Fruit fly (Drosophila melanogaster): Measurements from ENCODE around the gene Dus4.

The Dus4 gene

DNA sequence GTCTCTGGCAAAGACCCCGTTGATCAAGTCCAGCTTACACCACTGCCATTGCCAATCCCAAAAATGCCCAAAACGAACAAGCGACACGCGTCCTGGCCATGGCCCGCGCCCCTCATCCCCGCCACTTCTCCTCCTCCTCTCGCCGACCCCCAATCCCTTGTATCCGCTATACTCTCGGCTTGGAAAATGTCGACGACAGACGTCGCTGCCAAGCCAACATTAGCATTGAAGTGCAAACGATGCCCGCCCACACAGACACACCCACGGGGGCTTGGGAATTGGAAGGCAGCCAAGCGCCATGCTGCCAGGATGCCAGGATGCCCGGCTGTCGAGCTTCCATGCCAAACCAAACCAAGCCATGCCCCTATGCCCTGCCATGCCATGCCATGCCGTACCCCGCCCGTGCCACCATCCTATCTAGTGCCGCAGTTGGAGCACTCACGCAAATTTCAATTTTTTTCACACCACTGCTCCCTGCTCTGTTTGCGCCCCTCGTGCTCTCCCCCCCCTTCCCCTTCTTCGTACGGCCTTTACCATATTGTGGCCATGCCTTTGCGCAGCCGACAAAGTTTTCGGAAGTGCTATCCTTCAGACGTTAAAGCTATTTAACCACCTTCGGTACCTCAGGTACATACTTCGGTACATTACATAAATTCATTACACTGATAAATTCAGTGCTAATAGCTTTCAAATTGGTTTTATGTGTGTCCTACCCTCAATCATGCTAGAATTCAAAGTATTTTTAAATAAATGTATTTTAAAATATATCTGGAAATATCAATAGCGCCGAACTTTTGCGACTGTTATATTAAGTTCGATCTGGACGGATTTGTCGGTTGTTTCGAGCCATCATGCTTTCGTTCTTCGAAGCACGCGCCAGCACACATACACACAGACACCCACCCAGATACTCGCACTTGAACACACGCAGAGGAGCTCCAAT is 41.5 kb upstream of the Dus4 start (continued):
- TF ChIP-seq mirr (GFP tag; optimal IDR thresholded peaks at IDR 0.05) (peak; percentile 49), Hsf (GFP tag; optimal IDR thresholded peaks at IDR 0.05) (peak; percentile 71), CG17359 (tag; optimal IDR thresholded peaks at IDR 0.05) (peak; percentile 72), YL-1 (GFP tag; optimal IDR thresholded peaks at IDR 0.05) (peak; percentile 8), CG2875 (GFP tag; optimal IDR thresholded peaks at IDR 0.05) (peak; percentile 68), CG16779 (GFP tag; IDR thresholded peaks at IDR 0.05) (no peak), cwo (GFP tag; optimal IDR thresholded peaks at IDR 0.05) (peak; percentile 82), CG4282 (GFP tag; optimal IDR thresholded peaks at IDR 0.05) (no peak), unpg (GFP tag; optimal IDR thresholded peaks at IDR 0.05) (peak; percentile 78), Hr39 (optimal IDR thresholded peaks at IDR 0.05) (no peak), bigmax (GFP tag; optimal IDR thresholded peaks at IDR 0.05) (no peak), CG12659 (GFP tag; optimal IDR thresholded peaks at IDR 0.05) (peak; percentile 85), Dip2 (GFP tag; IDR thresholded peaks at IDR 0.05) (no peak), tna (GFP tag; IDR thresholded peaks at IDR 0.05; ENCODE audit: partially characterized antibody) (no peak), CG6654 (GFP tag; optimal IDR thresholded peaks at IDR 0.05) (peak; percentile 38), CG6689 (GFP tag; IDR thresholded peaks at IDR 0.05) (peak; percentile 71), row (GFP tag; IDR thresholded peaks at IDR 0.05) (peak; percentile 87), Hmr (GFP tag; optimal IDR thresholded peaks at IDR 0.05) (peak; percentile 90), H15 (GFP tag; IDR thresholded peaks at IDR 0.05) (peak; percentile 17; the same call in 1 of the 3 replicates), bowl (GFP tag; IDR thresholded peaks at IDR 0.05) (no peak), salm (tag; optimal IDR thresholded peaks at IDR 0.05) (peak; percentile 57), CG12219 (GFP tag; optimal IDR thresholded peaks at IDR 0.05) (peak; percentile 66), Ada2b (GFP tag; IDR thresholded peaks at IDR 0.05) (peak; percentile 65), CG12299 (tag; optimal IDR thresholded peaks at IDR 0.05) (peak; percentile 84), Fer3 (tag; optimal IDR thresholded peaks at IDR 0.05) (peak; percentile 68), ftz-f1 (GFP tag; optimal IDR thresholded peaks at IDR 0.05) (no peak), disco-r (GFP tag; optimal IDR thresholded peaks at IDR 0.05) (no peak), bbx (GFP tag; IDR thresholded peaks at IDR 0.05; ENCODE audit: partially characterized antibody) (no peak), CG5953 (GFP tag; IDR thresholded peaks at IDR 0.05) (no peak), CG32772 (GFP tag; IDR thresholded peaks at IDR 0.05) (no peak), tin (GFP tag; optimal IDR thresholded peaks at IDR 0.05) (peak; percentile 62), B-H2 (GFP tag; optimal IDR thresholded peaks at IDR 0.05) (peak; percentile 83), ERR (GFP tag; optimal IDR thresholded peaks at IDR 0.05) (no peak), CG7556 (GFP tag; optimal IDR thresholded peaks at IDR 0.05) (peak; percentile 93), zf30C (GFP tag; optimal IDR thresholded peaks at IDR 0.05) (no peak), Eip74EF (GFP tag; optimal IDR thresholded peaks at IDR 0.05) (peak in 1 of 2 experiments; percentile 80), Atf3 (GFP tag; optimal IDR thresholded peaks at IDR 0.05) (no peak), Dll (GFP tag; IDR thresholded peaks at IDR 0.05; ENCODE audit: partially characterized antibody) (no peak), CG5245 (GFP tag; optimal IDR thresholded peaks at IDR 0.05) (peak; percentile 57), CG12104 (GFP tag; optimal IDR thresholded peaks at IDR 0.05) (peak; percentile 51), Sry-δ (GFP tag; optimal IDR thresholded peaks at IDR 0.05) (no peak), CG8765 (GFP tag; IDR thresholded peaks at IDR 0.05) (no peak), Adf1 (GFP tag; IDR thresholded peaks at IDR 0.05) (peak; percentile 44; the same call in 1 of the 2 replicates), CG3163 (GFP tag; optimal IDR thresholded peaks at IDR 0.05) (no peak), cad (GFP tag; optimal IDR thresholded peaks at IDR 0.05) (no peak), otp (GFP tag; IDR thresholded peaks at IDR 0.05) (0 out of 3 replicates have a peak, but pooled peaks have one; percentile 24), br (optimal IDR thresholded peaks at IDR 0.05) (no peak), org-1 (GFP tag; optimal IDR thresholded peaks at IDR 0.05) (peak; percentile 84), sens (GFP tag) (peak; percentile 95)

All from whole organism, embryonic.